Fruit fly (Drosophila melanogaster): ENCODE data around the gene BORCS6.

BORCS6 gene

DNA sequence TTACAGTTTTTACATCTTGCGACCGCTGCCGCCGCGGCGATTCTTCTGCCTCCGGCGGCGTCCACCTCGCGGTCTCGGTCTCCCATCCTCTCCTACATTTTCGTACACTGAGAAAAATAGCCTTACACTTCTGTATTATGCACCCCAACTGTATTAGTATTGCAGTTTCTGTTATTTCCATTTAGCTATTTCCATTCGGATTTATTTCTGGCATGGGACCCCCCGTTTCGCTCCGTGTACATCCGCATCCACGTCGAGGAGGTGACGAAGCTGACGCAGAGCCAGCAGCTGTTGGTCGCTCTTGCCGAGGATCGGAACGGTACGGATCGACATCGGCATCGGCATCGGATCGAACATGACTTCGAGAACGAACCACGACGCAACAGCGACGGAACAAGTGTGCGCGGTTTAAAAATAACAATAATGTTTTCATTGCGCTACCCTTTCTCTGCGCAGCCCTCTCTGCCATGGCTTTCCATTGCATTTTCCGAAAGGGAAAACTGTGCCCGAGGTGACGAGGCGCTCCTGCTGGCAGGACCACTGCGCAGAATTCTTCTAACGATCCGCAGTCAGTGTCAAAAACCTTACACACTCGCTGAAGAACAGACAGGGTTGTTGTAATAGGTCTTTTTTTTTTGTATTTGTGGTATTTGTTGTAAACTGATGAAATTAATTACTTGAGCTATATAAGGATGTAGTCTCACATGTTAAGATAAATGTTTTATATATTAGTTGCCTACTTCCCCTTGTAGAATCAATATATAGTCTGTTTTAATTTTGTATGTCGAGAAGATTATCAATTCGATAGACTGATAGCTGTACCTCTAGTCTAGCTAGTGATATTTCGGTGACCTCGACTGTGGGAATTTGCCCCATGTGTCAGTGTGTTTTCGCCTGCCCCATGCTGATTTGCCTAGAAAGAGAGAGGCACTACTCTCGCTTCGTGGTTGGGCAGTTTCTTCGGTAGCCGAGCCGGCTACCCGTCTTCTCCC lies 48.9 kb downstream of the BORCS6 start (continued):
- TF ChIP-seq CG11902 (GFP tag; optimal IDR thresholded peaks at IDR 0.05) (peak; percentile 84), Sox102F (GFP tag; optimal IDR thresholded peaks at IDR 0.05) (no peak), Eip93F (GFP tag; optimal IDR thresholded peaks at IDR 0.05) (no peak), CG34406 (GFP tag; optimal IDR thresholded peaks at IDR 0.05) (peak; percentile 80), Met (GFP tag; optimal IDR thresholded peaks at IDR 0.05) (no peak), Ets21C (GFP tag; optimal IDR thresholded peaks at IDR 0.05) (no peak), CG8632 (GFP tag; optimal IDR thresholded peaks at IDR 0.05) (peak; percentile 72), svp (GFP tag) (no peak), achi (GFP tag; optimal IDR thresholded peaks at IDR 0.05) (peak; percentile 83), CG11762 (GFP tag; optimal IDR thresholded peaks at IDR 0.05; ENCODE audit: insufficient read depth) (peak; percentile 51), CG10669 (GFP tag; optimal IDR thresholded peaks at IDR 0.05) (peak; percentile 88), net (GFP tag; optimal IDR thresholded peaks at IDR 0.05) (peak; percentile 91), CG3919 (GFP tag; optimal IDR thresholded peaks at IDR 0.05) (peak; percentile 93), OdsH (GFP tag; optimal IDR thresholded peaks at IDR 0.05) (peak; percentile 81), CG6808 (GFP tag; optimal IDR thresholded peaks at IDR 0.05) (peak; percentile 84), CG8319 (GFP tag; optimal IDR thresholded peaks at IDR 0.05) (peak; percentile 77), CG3032 (tag; optimal IDR thresholded peaks at IDR 0.05) (peak; percentile 80), CG6163 (GFP tag; IDR thresholded peaks at IDR 0.05) (peak; percentile 96), CG6854 (GFP tag; optimal IDR thresholded peaks at IDR 0.05) (peak; percentile 8), Sox15 (GFP tag; optimal IDR thresholded peaks at IDR 0.05) (peak; percentile 74), CG11294 (GFP tag; IDR thresholded peaks at IDR 0.05) (peak; percentile 87), esn (GFP tag; optimal IDR thresholded peaks at IDR 0.05) (peak; percentile 67), eg (GFP tag; IDR thresholded peaks at IDR 0.05) (peak; percentile 94), fd85E (GFP tag; optimal IDR thresholded peaks at IDR 0.05) (peak; percentile 26), dsx (GFP tag; optimal IDR thresholded peaks at IDR 0.05; ENCODE audit: poor library complexity, severe bottlenecking) (peak; percentile 82), CG9139 (GFP tag; optimal IDR thresholded peaks at IDR 0.05) (peak; percentile 84), salr (GFP tag; optimal IDR thresholded peaks at IDR 0.05) (peak; percentile 66 to 87), cyc (GFP tag; optimal IDR thresholded peaks at IDR 0.05) (peak; percentile 79), CG8119 (GFP tag; IDR thresholded peaks at IDR 0.05) (peak; percentile 79), CG7368 (GFP tag; optimal IDR thresholded peaks at IDR 0.05) (peak; percentile 84)

DNA sequence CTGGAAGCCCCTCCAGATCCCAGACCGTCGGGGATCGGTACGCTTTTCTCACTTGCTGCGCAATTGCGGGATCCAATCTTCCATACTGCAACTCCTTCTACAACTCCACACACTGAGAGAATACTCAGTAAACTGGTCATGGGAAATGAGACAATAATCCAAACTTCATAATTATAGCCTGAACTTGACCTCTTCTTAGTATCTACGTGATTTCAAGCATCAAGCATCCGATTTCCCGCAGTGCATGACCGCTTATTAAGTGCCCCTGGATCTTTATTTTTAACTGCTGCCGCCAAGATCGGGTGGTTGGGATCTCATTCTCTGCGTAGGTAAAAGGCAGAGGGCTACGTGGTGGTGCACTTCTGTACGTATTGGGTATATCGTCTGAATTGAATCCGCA lies 50.7 kb downstream of the BORCS6 start:
- TF ChIP-seq lz (GFP tag; optimal IDR thresholded peaks at IDR 0.05) = no peak
- TF ChIP-seq fd59A (GFP tag; optimal IDR thresholded peaks at IDR 0.05) = peak; percentile 17
- TF ChIP-seq CG6792 (GFP tag; optimal IDR thresholded peaks at IDR 0.05) = no peak
- TF ChIP-seq Sox102F (GFP tag; optimal IDR thresholded peaks at IDR 0.05) = no peak
- TF ChIP-seq Eip93F (GFP tag; optimal IDR thresholded peaks at IDR 0.05) = no peak
- TF ChIP-seq Hr4 (GFP tag; optimal IDR thresholded peaks at IDR 0.05) = no peak
- TF ChIP-seq acj6 (GFP tag; optimal IDR thresholded peaks at IDR 0.05) = no peak
- TF ChIP-seq CG8119 (GFP tag; IDR thresholded peaks at IDR 0.05) = no peak; the same call in 2 of the 3 replicates
- no peak for TF ChIP-seq CG7368 (GFP tag; optimal IDR thresholded peaks at IDR 0.05)
- peak; percentile 56 for TF ChIP-seq CG15336 (GFP tag; IDR thresholded peaks at IDR 0.05)
- no peak for TF ChIP-seq svp (GFP tag)
- TF ChIP-seq topi (GFP tag; optimal IDR thresholded peaks at IDR 0.05) = no peak
- no peak for TF ChIP-seq CG4318 (GFP tag; optimal IDR thresholded peaks at IDR 0.05)
- TF ChIP-seq ss (GFP tag; optimal IDR thresholded peaks at IDR 0.05) = no peak
- TF ChIP-seq CG1621 (tag; optimal IDR thresholded peaks at IDR 0.05) = peak; percentile 26
- TF ChIP-seq CG34406 (GFP tag; optimal IDR thresholded peaks at IDR 0.05) = no peak
- 0 out of 3 replicates have a peak, but pooled peaks have one; percentile 20 for TF ChIP-seq eg (GFP tag; IDR thresholded peaks at IDR 0.05)
- no peak for TF ChIP-seq Ets21C (GFP tag; optimal IDR thresholded peaks at IDR 0.05)
- no peak for TF ChIP-seq CG6854 (GFP tag; optimal IDR thresholded peaks at IDR 0.05)
- no peak for TF ChIP-seq pdm3 (GFP tag; optimal IDR thresholded peaks at IDR 0.05)
- no peak for TF ChIP-seq achi (GFP tag; optimal IDR thresholded peaks at IDR 0.05)
- no peak for TF ChIP-seq Gug (GFP tag; IDR thresholded peaks at IDR 0.05)
- no peak for TF ChIP-seq Hr38 (GFP tag; optimal IDR thresholded peaks at IDR 0.05)
- no peak for TF ChIP-seq salr (GFP tag; optimal IDR thresholded peaks at IDR 0.05)
- no peak for TF ChIP-seq fd85E (GFP tag; optimal IDR thresholded peaks at IDR 0.05)
- no peak for TF ChIP-seq esn (GFP tag; optimal IDR thresholded peaks at IDR 0.05)
- no peak for TF ChIP-seq dac (GFP tag; optimal IDR thresholded peaks at IDR 0.05)
- no peak for TF ChIP-seq Blimp-1 (GFP tag; optimal IDR thresholded peaks at IDR 0.05)
- no peak for TF ChIP-seq cyc (GFP tag; optimal IDR thresholded peaks at IDR 0.05)
- no peak for TF ChIP-seq Smox (GFP tag; optimal IDR thresholded peaks at IDR 0.05)
- peak; percentile 53 for TF ChIP-seq Ets96B (tag; optimal IDR thresholded peaks at IDR 0.05)
